Worm (Caenorhabditis elegans) whole organism, L4 larva: ENCODE results near the gene C06E1.9.

Experiments
- D1046.2 ChIP-seq: fragments of 200-800 bp; sonication (Bioruptor generic); IDR thresholded peaks from 2 replicates; pipeline ENCODE4 v1.3.6; 2022; ENCODE audit warnings: missing genetic modification characterization, missing compliant biosample characterization
- T20F7.1 ChIP-seq: fragments of 200-800 bp; sonication (Bioruptor generic); optimal IDR thresholded peaks from 2 replicates; lab custom pipeline; 2018; ENCODE audit warnings: mild to moderate bottlenecking, missing genetic modification characterization, missing compliant biosample characterization
- arid-1 ChIP-seq: fragments of 200-800 bp; sonication (Bioruptor generic); conservative IDR thresholded peaks from 2 replicates; pipeline ENCODE4 v1.3.6; 2022; ENCODE audit warnings: missing genetic modification reagents, missing genetic modification characterization, missing compliant biosample characterization
- attf-4 ChIP-seq: sonication (generic microtip); optimal IDR thresholded peaks from 3 replicates; lab custom pipeline; 2017; ENCODE audit warnings: missing biosample characterization, missing genetic modification characterization
- cey-2 ChIP-seq: sonication (generic microtip); optimal IDR thresholded peaks from 3 replicates; lab custom pipeline; 2017; ENCODE audit warnings: missing genetic modification characterization, mild to moderate bottlenecking, missing compliant biosample characterization, antibody characterized with exemption, borderline replicate concordance; ENCODE audit not compliant: insufficient read depth
- ctbp-1 ChIP-seq: fragments of 200-800 bp; sonication (Bioruptor generic); IDR thresholded peaks from 2 replicates; pipeline ENCODE4 v1.3.6; 2022; ENCODE audit warnings: missing genetic modification reagents, missing genetic modification characterization, missing compliant biosample characterization
- dmd-8 ChIP-seq: fragments of 200-800 bp; sonication (Bioruptor generic); IDR thresholded peaks from 2 replicates; pipeline ENCODE4 v1.3.6; 2022; ENCODE audit warnings: missing genetic modification characterization, missing compliant biosample characterization
- dmd-9 ChIP-seq: fragments of 200-800 bp; sonication (Bioruptor generic); IDR thresholded peaks from 2 replicates; pipeline ENCODE4 v1.3.6; 2022; ENCODE audit warnings: missing genetic modification reagents, missing genetic modification characterization, missing compliant biosample characterization
- dpl-1 ChIP-seq: fragments of 150-350 bp; optimal IDR thresholded peaks from 2 replicates; lab custom pipeline; 2014; ENCODE audit warnings: missing biosample characterization, missing genetic modification reagents, missing genetic modification characterization
- egl-27 ChIP-seq: sonication (generic microtip); optimal IDR thresholded peaks from 3 replicates; lab custom pipeline; 2017; ENCODE audit warnings: missing biosample characterization, missing genetic modification reagents, missing genetic modification characterization
- egl-43 ChIP-seq: fragments of 200-800 bp; sonication (Bioruptor generic); IDR thresholded peaks from 2 replicates; pipeline ENCODE4 v1.3.6; 2022; ENCODE audit warnings: missing genetic modification reagents, missing genetic modification characterization, missing compliant biosample characterization
- fos-1 ChIP-seq: fragments of 150-350 bp; optimal IDR thresholded peaks from 2 replicates; lab custom pipeline; 2014; ENCODE audit warnings: missing biosample characterization, missing genetic modification characterization
- gei-8 ChIP-seq: fragments of 200-800 bp; sonication (Bioruptor generic); optimal IDR thresholded peaks from 2 replicates; lab custom pipeline; 2018; ENCODE audit warnings: mild to moderate bottlenecking, missing genetic modification characterization, missing compliant biosample characterization
- hif-1 ChIP-seq, 2 experiments: sonication (generic microtip); optimal IDR thresholded peaks; 2 replicates each; lab custom pipeline; 2016 to 2017; ENCODE audit warnings: missing compliant biosample characterization in 2 of 2, missing genetic modification characterization in 2 of 2, missing genetic modification reagents in 2 of 2, missing genotype in 2 of 2, mild to moderate bottlenecking in 1 of 2
- hlh-30 ChIP-seq: sonication (generic microtip); optimal IDR thresholded peaks from 2 replicates; lab custom pipeline; 2017; ENCODE audit warnings: antibody characterized with exemption, mild to moderate bottlenecking, missing genetic modification characterization, missing compliant biosample characterization; ENCODE audit not compliant: insufficient read depth
- hmg-1.1 ChIP-seq: fragments of 200-800 bp; sonication (Bioruptor generic); IDR thresholded peaks from 2 replicates; pipeline ENCODE4 v1.3.6; 2022; ENCODE audit warnings: missing genetic modification reagents, missing genetic modification characterization, missing compliant biosample characterization
- lim-7 ChIP-seq: fragments of 200-800 bp; sonication (Bioruptor generic); IDR thresholded peaks from 2 replicates; pipeline ENCODE4 v1.3.6; 2022; ENCODE audit warnings: missing genetic modification characterization, missing compliant biosample characterization
- lin-13 ChIP-seq: fragments of 150-350 bp; optimal IDR thresholded peaks from 2 replicates; lab custom pipeline; 2014; ENCODE audit warnings: missing biosample characterization, missing genetic modification reagents, missing genetic modification characterization
- lin-29 ChIP-seq: fragments of 200-800 bp; sonication (Bioruptor generic); IDR thresholded peaks from 2 replicates; pipeline ENCODE4 v1.3.6; 2022; ENCODE audit warnings: missing genetic modification reagents, missing genetic modification characterization, missing compliant biosample characterization
- lin-38 ChIP-seq: fragments of 200-800 bp; sonication (Bioruptor generic); IDR thresholded peaks from 2 replicates; pipeline ENCODE4 v1.3.6; 2022; ENCODE audit warnings: missing genetic modification reagents, missing genetic modification characterization, missing compliant biosample characterization
- lin-39 ChIP-seq: fragments of 150-350 bp; optimal IDR thresholded peaks from 2 replicates; lab custom pipeline; 2014; ENCODE audit warnings: missing biosample characterization, missing genetic modification reagents, missing genetic modification characterization
- lir-3 ChIP-seq: sonication (generic microtip); optimal IDR thresholded peaks from 2 replicates; lab custom pipeline; 2016; ENCODE audit warnings: mild to moderate bottlenecking, missing genetic modification characterization, missing compliant biosample characterization
- lsy-2 ChIP-seq, 2 experiments: fragments of 150-350 bp in 1 of 2; sonication (generic microtip) in 1 of 2; optimal IDR thresholded peaks; 2 replicates each; lab custom pipeline; 2014 to 2017; ENCODE audit warnings: missing biosample characterization in 2 of 2, missing genetic modification characterization in 2 of 2
- mdl-1 ChIP-seq, 2 experiments: fragments of 150-350 bp in 1 of 2; sonication (generic microtip) in 1 of 2; optimal IDR thresholded peaks; 2 replicates each; lab custom pipeline; 2014 to 2017; ENCODE audit warnings: missing biosample characterization in 2 of 2, missing genetic modification characterization in 2 of 2
- mdt-29 ChIP-seq: fragments of 200-800 bp; sonication (Bioruptor generic); IDR thresholded peaks from 2 replicates; pipeline ENCODE4 v1.3.6; 2022; ENCODE audit warnings: missing genetic modification reagents, missing genetic modification characterization, missing compliant biosample characterization
- mes-2 ChIP-seq: sonication (generic microtip); optimal IDR thresholded peaks from 2 replicates; lab custom pipeline; 2016; ENCODE audit warnings: missing genotype, mild to moderate bottlenecking, missing genetic modification characterization, missing compliant biosample characterization; ENCODE audit not compliant: poor library complexity, severe bottlenecking
- nhr-10 ChIP-seq: fragments of 150-350 bp; optimal IDR thresholded peaks from 2 replicates; lab custom pipeline; 2014; ENCODE audit warnings: missing biosample characterization, missing genetic modification characterization
- nhr-237 ChIP-seq: sonication (generic microtip); optimal IDR thresholded peaks from 2 replicates; lab custom pipeline; 2017; ENCODE audit warnings: missing biosample characterization, missing genetic modification characterization
- nhr-25 ChIP-seq: sonication (generic microtip); optimal IDR thresholded peaks from 2 replicates; lab custom pipeline; 2017; ENCODE audit warnings: missing genetic modification characterization, mild to moderate bottlenecking, missing compliant biosample characterization, antibody characterized with exemption, moderate library complexity, borderline replicate concordance; ENCODE audit not compliant: insufficient read depth
- nhr-28 ChIP-seq: fragments of 150-350 bp; optimal IDR thresholded peaks from 2 replicates; lab custom pipeline; 2014; ENCODE audit warnings: missing biosample characterization, missing genetic modification characterization
- nhr-41 ChIP-seq: fragments of 200-800 bp; sonication (Bioruptor generic); IDR thresholded peaks from 2 replicates; pipeline ENCODE4 v1.3.6; 2022; ENCODE audit warnings: missing genetic modification reagents, missing genetic modification characterization, missing compliant biosample characterization
- nhr-42 ChIP-seq: fragments of 200-800 bp; sonication (Bioruptor generic); IDR thresholded peaks from 2 replicates; pipeline ENCODE4 v1.3.6; 2022; ENCODE audit warnings: missing genetic modification characterization, missing compliant biosample characterization
- nhr-6 ChIP-seq: fragments of 150-350 bp; optimal IDR thresholded peaks from 2 replicates; lab custom pipeline; 2014; ENCODE audit warnings: missing biosample characterization, missing genetic modification characterization
- nhr-77 ChIP-seq: fragments of 150-350 bp; optimal IDR thresholded peaks from 2 replicates; lab custom pipeline; 2014; ENCODE audit warnings: missing biosample characterization, missing genetic modification characterization
- pha-4 ChIP-seq, 2 experiments: fragments of 150-350 bp in 1 of 2; fragments of 200-800 bp in 1 of 2; sonication (Bioruptor generic) in 1 of 2; IDR thresholded peaks in 1 of 2; optimal IDR thresholded peaks in 1 of 2; 2 replicates each; pipeline versions ENCODE4 v1.3.6 to Lab custom; 2014 to 2022; ENCODE audit warnings: missing genetic modification characterization in 2 of 2, missing genetic modification reagents in 2 of 2, missing biosample characterization in 1 of 2, missing compliant biosample characterization in 1 of 2
- rbr-2 ChIP-seq: sonication (generic microtip); optimal IDR thresholded peaks from 2 replicates; lab custom pipeline; 2016; ENCODE audit warnings: missing genotype, missing genetic modification characterization, missing compliant biosample characterization
- saeg-2 ChIP-seq: fragments of 200-800 bp; sonication (Bioruptor generic); IDR thresholded peaks from 2 replicates; pipeline ENCODE4 v1.3.6; 2022; ENCODE audit warnings: missing genetic modification reagents, missing genetic modification characterization, missing compliant biosample characterization
- set-16 ChIP-seq: fragments of 200-800 bp; sonication (Bioruptor generic); IDR thresholded peaks from 2 replicates; pipeline ENCODE4 v1.3.6; 2022; ENCODE audit warnings: missing genetic modification reagents, missing genetic modification characterization, missing compliant biosample characterization
- unc-62 ChIP-seq, 3 experiments: fragments of 150-350 bp in 1 of 3; sonication (generic microtip); optimal IDR thresholded peaks in 2 of 3; peaks in 1 of 3; 1 replicate in 1 of 3; 2 replicates in 2 of 3; lab custom pipeline; 2014 to 2017; ENCODE audit warnings: missing biosample characterization in 3 of 3, missing genetic modification characterization in 3 of 3, missing genetic modification reagents in 3 of 3, missing genotype in 1 of 3
- zip-11 ChIP-seq: fragments of 200-800 bp; sonication (Bioruptor generic); IDR thresholded peaks from 2 replicates; pipeline ENCODE4 v1.3.6; 2022; ENCODE audit warnings: missing genetic modification characterization, missing compliant biosample characterization
- zip-2 ChIP-seq: fragments of 150-350 bp; optimal IDR thresholded peaks from 2 replicates; lab custom pipeline; 2014; ENCODE audit warnings: missing biosample characterization, missing genetic modification characterization

The C06E1.9 gene

DNA sequence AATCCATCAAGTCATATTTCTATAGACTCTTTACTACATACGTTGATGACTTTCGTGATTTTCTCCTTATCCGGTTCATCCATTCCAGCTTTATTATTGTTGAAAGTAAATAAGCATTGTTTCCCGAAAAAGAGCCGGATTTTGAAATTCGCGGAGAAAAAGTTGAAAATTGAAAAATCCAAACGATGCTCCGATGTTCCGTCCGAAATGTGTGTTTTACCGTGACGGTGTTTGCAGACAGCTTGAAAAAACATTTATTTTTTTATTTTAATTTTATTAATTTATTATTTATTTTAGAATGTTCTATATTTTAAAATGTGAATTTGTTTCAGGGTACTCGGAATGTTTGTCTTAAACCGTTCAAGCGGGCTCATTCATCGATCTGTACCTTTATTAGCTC, 21.2 kb upstream of the C06E1.9 start, which contains the start of gene dnj-10:
dnj-10 (plus strand) TSS at position 333 of the 400 bp plus-strand sequence.
- TF ChIP-seq fos-1 (tag; lab: Kevin White, UChicago) (no peak), nhr-10 (tag; lab: Kevin White, UChicago) (no peak), ctbp-1 (GFP tag; lab: Robert Waterston, UW) (0 out of 2 replicates have a peak, but pooled peaks have one; percentile 27), mes-2 (peak; percentile 69), zip-11 (GFP tag; lab: Robert Waterston, UW) (no peak), set-16 (GFP tag; lab: Robert Waterston, UW) (no peak), dpl-1 (peak; percentile 92), hlh-30 (peak; percentile 18), nhr-28 (tag; lab: Kevin White, UChicago) (peak; percentile 25), nhr-42 (GFP tag; lab: Robert Waterston, UW) (no peak), lsy-2 (tag; optimal IDR thresholded peaks at IDR 0.05; lab: Kevin White, UChicago) (peak in 1 of 2 experiments; percentile 84), lin-38 (GFP tag; lab: Robert Waterston, UW) (peak; percentile 70), lin-39 (tag; lab: Kevin White, UChicago) (no peak), hmg-1.1 (GFP tag; lab: Robert Waterston, UW) (0 out of 2 replicates have a peak, but pooled peaks have one; percentile 8), pha-4 (GFP tag; IDR thresholded peaks at IDR 0.05; lab: Robert Waterston, UW) (no peak), pha-4 (tag; optimal IDR thresholded peaks at IDR 0.05; lab: Kevin White, UChicago) (peak; percentile 61), rbr-2 (tag; lab: Kevin White, UChicago) (peak; percentile 8), T20F7.1 (GFP tag; lab: Kevin White, UChicago) (peak; percentile 95)

DNA sequence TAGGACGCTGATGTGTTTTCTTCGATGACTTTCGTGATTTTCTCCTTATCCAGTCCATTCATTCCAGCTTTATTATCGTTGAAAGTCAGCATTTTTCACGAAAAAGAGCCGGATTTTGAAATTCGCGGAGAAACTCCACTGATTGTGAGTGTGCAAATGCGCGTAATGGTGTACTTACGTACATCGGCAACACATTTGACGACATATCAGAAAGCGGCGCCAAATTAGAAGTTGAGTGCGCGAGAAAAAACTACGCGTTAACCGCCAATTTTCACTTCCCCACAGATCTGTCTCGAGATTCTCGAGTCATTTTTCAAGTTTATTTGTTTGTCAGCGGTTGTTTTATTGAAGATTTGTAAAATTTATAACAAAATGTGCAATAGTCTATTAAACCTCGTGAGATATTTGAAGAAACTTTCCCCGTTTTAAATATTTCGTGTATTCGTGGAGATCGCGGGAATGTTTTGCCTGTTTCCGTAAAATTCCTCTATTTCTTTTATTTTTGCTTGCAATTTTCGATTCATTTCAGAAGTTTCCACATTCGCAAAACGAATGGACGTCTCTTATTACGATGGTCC, 18.9 kb upstream of the C06E1.9 start, which contains the start of the genes polk-1 and gpr-1:
polk-1 (minus strand) TSS at position 186 of the 578 bp plus-strand sequence.
gpr-1 (plus strand) TSS at position 528 of the 578 bp plus-strand sequence.
- no peak for TF ChIP-seq saeg-2 (GFP tag; lab: Robert Waterston, UW)
- peak; percentile 72 for TF ChIP-seq dpl-1
- TF ChIP-seq dmd-8 (GFP tag; lab: Robert Waterston, UW): no peak
- TF ChIP-seq lin-38 (GFP tag; lab: Robert Waterston, UW): peak; percentile 54
- TF ChIP-seq arid-1 (GFP tag; lab: Robert Waterston, UW): no peak
- TF ChIP-seq dmd-9 (GFP tag; lab: Robert Waterston, UW): no peak
- TF ChIP-seq lsy-2 (tag; optimal IDR thresholded peaks at IDR 0.05; lab: Kevin White, UChicago): no peak
- no peak for TF ChIP-seq hif-1 (tag; optimal IDR thresholded peaks at IDR 0.05; lab: Kevin White, UChicago)
- TF ChIP-seq mdl-1 (tag; optimal IDR thresholded peaks at IDR 0.05; lab: Kevin White, UChicago): no peak
- no peak for TF ChIP-seq attf-4 (tag; lab: Kevin White, UChicago)
- no peak for TF ChIP-seq gei-8
- TF ChIP-seq lin-13 (GFP tag; lab: Kevin White, UChicago): peak; percentile 3
- no peak for TF ChIP-seq lin-29 (GFP tag; lab: Robert Waterston, UW)
- TF ChIP-seq nhr-237 (tag; lab: Kevin White, UChicago): no peak
- no peak for TF ChIP-seq nhr-25 (tag; lab: Kevin White, UChicago)

- TF ChIP-seq unc-62 (GFP tag; optimal IDR thresholded peaks at IDR 0.05 in 1 of 2; lab: Kevin White, UChicago) (peak in 1 of 2 experiments; percentile 51), unc-62 (tag; optimal IDR thresholded peaks at IDR 0.05; lab: Kevin White, UChicago) (no peak), nhr-77 (tag; lab: Kevin White, UChicago) (no peak)
These were observed 15.5 kb upstream of the C06E1.9 start for ce11 chrIII:8625125-8625524.

DNA sequence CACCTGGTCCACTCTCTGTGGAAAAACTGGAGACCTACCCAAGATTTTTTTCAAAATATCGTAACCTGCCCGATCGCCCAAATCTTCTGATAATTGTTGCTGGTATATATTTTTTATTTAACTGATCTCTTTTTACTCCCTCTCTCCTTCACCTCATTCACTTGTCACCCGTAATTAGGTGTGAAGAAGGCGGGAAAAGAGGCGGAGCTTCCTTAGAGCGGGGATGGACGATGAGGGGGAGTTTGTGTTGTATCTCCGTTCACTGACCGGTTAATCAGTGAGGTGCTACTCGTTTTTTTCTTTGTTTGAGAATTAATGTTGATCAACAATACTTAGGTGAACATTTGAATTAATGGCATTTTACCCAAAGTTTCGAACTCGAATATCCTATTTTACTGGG, 12.9 kb upstream of the C06E1.9 start, which contains the start of gene ceh-16:
ceh-16 (plus strand) TSS at position 301 of the 400 bp plus-strand sequence.
- TF ChIP-seq D1046.2 (GFP tag; lab: Robert Waterston, UW) (no peak), cey-2 (tag; lab: Kevin White, UChicago) (no peak), zip-11 (GFP tag; lab: Robert Waterston, UW) (no peak), lim-7 (GFP tag; lab: Robert Waterston, UW) (no peak), fos-1 (tag; lab: Kevin White, UChicago) (no peak), zip-2 (tag; lab: Kevin White, UChicago) (no peak), lir-3 (tag; lab: Kevin White, UChicago) (no peak), saeg-2 (GFP tag; lab: Robert Waterston, UW) (no peak), rbr-2 (tag; lab: Kevin White, UChicago) (no peak), mdt-29 (GFP tag; lab: Robert Waterston, UW) (no peak), egl-43 (GFP tag; lab: Robert Waterston, UW) (no peak), nhr-6 (tag; lab: Kevin White, UChicago) (no peak), unc-62 (GFP tag; optimal IDR thresholded peaks at IDR 0.05 in 1 of 2; lab: Kevin White, UChicago) (no peak), unc-62 (tag; optimal IDR thresholded peaks at IDR 0.05; lab: Kevin White, UChicago) (no peak), egl-27 (no peak), nhr-41 (GFP tag; lab: Robert Waterston, UW) (no peak), pha-4 (GFP tag; IDR thresholded peaks at IDR 0.05; lab: Robert Waterston, UW) (no peak), pha-4 (tag; optimal IDR thresholded peaks at IDR 0.05; lab: Kevin White, UChicago) (no peak)
